Worm (Caenorhabditis elegans) whole organism, dauer: ENCODE data around the gene acr-5.

Experiments
- unc-62 ChIP-seq: sonication (generic microtip); optimal IDR thresholded peaks from 2 replicates; lab custom pipeline; 2017; ENCODE audit warnings: missing biosample characterization, missing genetic modification reagents, missing genetic modification characterization

The acr-5 gene

ce11 chrIII:6495191-6495723 is 19.3 kb downstream of the acr-5 start, which contains the start of gene F23F12.13:
TSS of gene F23F12.13 (plus strand) at chrIII:6495673.
- no peak for TF ChIP-seq unc-62 (GFP tag; lab: Kevin White, UChicago)

- no peak for TF ChIP-seq unc-62 (GFP tag; lab: Kevin White, UChicago)
Observed at ce11 chrIII:6492807-6493206, 21.8 kb downstream of the acr-5 start, which contains the start of gene srb-11. TSS of gene srb-11 (minus strand) at chrIII:6492907.

ce11 chrIII:6490989-6491388 is 23.6 kb downstream of the acr-5 start:
- no peak for TF ChIP-seq unc-62 (GFP tag; lab: Kevin White, UChicago)

- TF ChIP-seq unc-62 (GFP tag; lab: Kevin White, UChicago), result no peak
Observed at ce11 chrIII:6489493-6489892, 25.1 kb downstream of the acr-5 start, which contains the start of gene rpt-3. TSS of gene rpt-3 (plus strand) at chrIII:6489793.

ce11 chrIII:6488916-6489315 is 25.7 kb downstream of the acr-5 start:
- no peak for TF ChIP-seq unc-62 (GFP tag; lab: Kevin White, UChicago)

ce11 chrIII:6482918-6483317 is 31.7 kb downstream of the acr-5 start, which contains the start of gene chtb-2:
TSS of gene chtb-2 (plus strand) at chrIII:6483218.
- no peak for TF ChIP-seq unc-62 (GFP tag; lab: Kevin White, UChicago)

- TF ChIP-seq unc-62 (GFP tag; lab: Kevin White, UChicago), result no peak
Observed at ce11 chrIII:6479439-6479838, 35.1 kb downstream of the acr-5 start.

- no peak for TF ChIP-seq unc-62 (GFP tag; lab: Kevin White, UChicago)
Observed at ce11 chrIII:6478256-6479004, 36.1 kb downstream of the acr-5 start, which contains the start of gene zip-8. TSS of gene zip-8 (plus strand) at chrIII:6478955.

ce11 chrIII:6476380-6476779 is 38.2 kb downstream of the acr-5 start:
- TF ChIP-seq unc-62 (GFP tag; lab: Kevin White, UChicago), result no peak

ce11 chrIII:6471451-6471850 is 43.1 kb downstream of the acr-5 start, which contains the start of gene wht-6:
TSS of gene wht-6 (plus strand) at chrIII:6471751.
- no peak for TF ChIP-seq unc-62 (GFP tag; lab: Kevin White, UChicago)

- TF ChIP-seq unc-62 (GFP tag; lab: Kevin White, UChicago), result no peak
Observed at ce11 chrIII:6467005-6467404, 47.6 kb downstream of the acr-5 start, which contains the start of gene T26A5.2. TSS of gene T26A5.2 (plus strand) at chrIII:6467305.

- TF ChIP-seq unc-62 (GFP tag; lab: Kevin White, UChicago), result no peak
Observed at ce11 chrIII:6464913-6465312, 49.7 kb downstream of the acr-5 start, which contains the start of gene nduf-2.2. TSS of gene nduf-2.2 (plus strand) at chrIII:6465222.

- TF ChIP-seq unc-62 (GFP tag; lab: Kevin White, UChicago), result no peak
Observed at ce11 chrIII:6464113-6464571, 50.4 kb downstream of the acr-5 start.

- TF ChIP-seq unc-62 (GFP tag; lab: Kevin White, UChicago), result no peak
Observed at ce11 chrIII:6463679-6464078, 50.9 kb downstream of the acr-5 start, which contains the start of gene dlc-1. TSS of gene dlc-1 (minus strand) at chrIII:6463779.

ce11 chrIII:6462610-6463009 is 52.0 kb downstream of the acr-5 start, which contains the start of gene T26A5.8:
TSS of gene T26A5.8 (minus strand) at chrIII:6462856.
- no peak for TF ChIP-seq unc-62 (GFP tag; lab: Kevin White, UChicago)

ce11 chrIII:6459820-6460219 is 54.8 kb downstream of the acr-5 start, which contains the start of gene algn-1:
TSS of gene algn-1 (plus strand) at chrIII:6460120.
- TF ChIP-seq unc-62 (GFP tag; lab: Kevin White, UChicago), result no peak
